Worm (Caenorhabditis elegans) whole organism, late embryonic: ENCODE results near the gene iglr-1.

Source experiments
- C38D4.7 ChIP-seq: fragments of 200-800 bp; sonication (Bioruptor generic); optimal IDR thresholded peaks from 2 replicates; lab custom pipeline; 2018; ENCODE audit warnings: mild to moderate bottlenecking, missing genetic modification characterization, moderate library complexity, missing compliant biosample characterization
- F13H6.1 ChIP-seq: sonication (generic microtip); optimal IDR thresholded peaks from 2 replicates; lab custom pipeline; 2016; ENCODE audit warnings: missing genetic modification characterization, missing compliant biosample characterization
- K09A11.1 ChIP-seq: sonication (generic microtip); optimal IDR thresholded peaks from 2 replicates; lab custom pipeline; 2017; ENCODE audit warnings: antibody characterized with exemption, mild to moderate bottlenecking, missing genetic modification characterization, missing compliant biosample characterization; ENCODE audit not compliant: insufficient read depth
- T23F11.4 ChIP-seq: fragments of 200-800 bp; sonication (Bioruptor generic); optimal IDR thresholded peaks from 2 replicates; lab custom pipeline; 2018; ENCODE audit warnings: mild to moderate bottlenecking, missing genetic modification characterization, missing compliant biosample characterization
- ceh-14 ChIP-seq: sonication (generic microtip); optimal IDR thresholded peaks from 2 replicates; lab custom pipeline; 2016; ENCODE audit warnings: missing genotype, missing genetic modification characterization, missing compliant biosample characterization
- ceh-19 ChIP-seq: fragments of 200-800 bp; sonication (Bioruptor generic); optimal IDR thresholded peaks from 2 replicates; lab custom pipeline; 2018; ENCODE audit warnings: mild to moderate bottlenecking, missing genetic modification characterization, missing compliant biosample characterization
- ceh-2 ChIP-seq: sonication (generic microtip); optimal IDR thresholded peaks from 2 replicates; lab custom pipeline; 2016; ENCODE audit warnings: missing genotype, missing genetic modification characterization, missing compliant biosample characterization
- ceh-30 ChIP-seq: fragments of 150-350 bp; optimal IDR thresholded peaks from 2 replicates; lab custom pipeline; 2014; ENCODE audit warnings: missing biosample characterization, missing genetic modification characterization
- ceh-31 ChIP-seq: sonication (generic microtip); optimal IDR thresholded peaks from 2 replicates; lab custom pipeline; 2016; ENCODE audit warnings: missing genetic modification characterization, missing compliant biosample characterization
- ceh-34 ChIP-seq: sonication (generic microtip); optimal IDR thresholded peaks from 2 replicates; lab custom pipeline; 2016; ENCODE audit warnings: mild to moderate bottlenecking, missing genetic modification characterization, missing compliant biosample characterization
- ceh-48 ChIP-seq: sonication (generic microtip); optimal IDR thresholded peaks from 2 replicates; lab custom pipeline; 2016; ENCODE audit warnings: missing genetic modification characterization, inconsistent platforms, missing compliant biosample characterization
- ceh-6 ChIP-seq: fragments of 200-800 bp; sonication (Bioruptor generic); optimal IDR thresholded peaks from 2 replicates; lab custom pipeline; 2018; ENCODE audit warnings: mild to moderate bottlenecking, missing genetic modification characterization, missing compliant biosample characterization
- ceh-9 ChIP-seq: sonication (generic microtip); optimal IDR thresholded peaks from 2 replicates; lab custom pipeline; 2016; ENCODE audit warnings: mild to moderate bottlenecking, missing genetic modification characterization, inconsistent platforms, missing compliant biosample characterization
- elt-2 ChIP-seq: sonication (generic microtip); optimal IDR thresholded peaks from 2 replicates; lab custom pipeline; 2016; ENCODE audit warnings: missing genetic modification reagents, missing genetic modification characterization, missing compliant biosample characterization
- elt-4 ChIP-seq: sonication (generic microtip); optimal IDR thresholded peaks from 2 replicates; lab custom pipeline; 2016; ENCODE audit warnings: missing genetic modification characterization, missing compliant biosample characterization
- eyg-1 ChIP-seq: sonication (generic microtip); optimal IDR thresholded peaks from 2 replicates; lab custom pipeline; 2016; ENCODE audit warnings: missing genotype, missing genetic modification characterization, missing compliant biosample characterization
- fax-1 ChIP-seq: sonication (generic microtip); optimal IDR thresholded peaks from 2 replicates; lab custom pipeline; 2016; ENCODE audit warnings: missing genotype, missing genetic modification characterization, missing compliant biosample characterization
- fkh-10 ChIP-seq: fragments of 150-350 bp; optimal IDR thresholded peaks from 2 replicates; lab custom pipeline; 2014; ENCODE audit warnings: missing biosample characterization, missing genetic modification reagents, missing genetic modification characterization
- gmeb-2 ChIP-seq: sonication (generic microtip); optimal IDR thresholded peaks from 2 replicates; lab custom pipeline; 2016; ENCODE audit warnings: missing genetic modification characterization, inconsistent platforms, missing compliant biosample characterization
- hlh-13 ChIP-seq: fragments of 200-800 bp; sonication (Bioruptor generic); optimal IDR thresholded peaks from 2 replicates; lab custom pipeline; 2018; ENCODE audit warnings: mild to moderate bottlenecking, missing genetic modification characterization, missing compliant biosample characterization
- hlh-30 ChIP-seq: sonication (generic microtip); optimal IDR thresholded peaks from 2 replicates; lab custom pipeline; 2017; ENCODE audit warnings: antibody characterized with exemption, missing genetic modification characterization, missing compliant biosample characterization; ENCODE audit not compliant: insufficient read depth
- hlh-6 ChIP-seq: sonication (generic microtip); optimal IDR thresholded peaks from 2 replicates; lab custom pipeline; 2016; ENCODE audit warnings: missing genotype, missing genetic modification characterization, missing compliant biosample characterization
- lim-6 ChIP-seq: sonication (generic microtip); optimal IDR thresholded peaks from 2 replicates; lab custom pipeline; 2016; ENCODE audit warnings: missing genetic modification characterization, missing compliant biosample characterization
- lin-11 ChIP-seq: fragments of 200-800 bp; sonication (Bioruptor generic); optimal IDR thresholded peaks from 2 replicates; lab custom pipeline; 2018; ENCODE audit warnings: mild to moderate bottlenecking, missing genetic modification characterization, missing compliant biosample characterization
- madf-2 ChIP-seq: sonication (generic microtip); optimal IDR thresholded peaks from 2 replicates; lab custom pipeline; 2017; ENCODE audit warnings: missing genetic modification characterization, missing compliant biosample characterization
- mec-3 ChIP-seq: sonication (generic microtip); optimal IDR thresholded peaks from 2 replicates; lab custom pipeline; 2016; ENCODE audit warnings: borderline replicate concordance, missing genetic modification characterization, missing compliant biosample characterization
- nfya-1 ChIP-seq: sonication (generic microtip); optimal IDR thresholded peaks from 2 replicates; lab custom pipeline; 2017; ENCODE audit warnings: missing genetic modification characterization, mild to moderate bottlenecking, missing compliant biosample characterization, antibody characterized with exemption, moderate library complexity
- nhr-11 ChIP-seq: fragments of 150-350 bp; optimal IDR thresholded peaks from 2 replicates; lab custom pipeline; 2014; ENCODE audit warnings: missing biosample characterization, missing genetic modification characterization
- nhr-232 ChIP-seq: sonication (generic microtip); optimal IDR thresholded peaks from 2 replicates; lab custom pipeline; 2016; ENCODE audit warnings: missing genetic modification characterization, missing compliant biosample characterization
- npax-4 ChIP-seq: sonication (generic microtip); optimal IDR thresholded peaks from 2 replicates; lab custom pipeline; 2016; ENCODE audit warnings: missing genetic modification characterization, missing compliant biosample characterization
- odd-2 ChIP-seq: sonication (generic microtip); optimal IDR thresholded peaks from 2 replicates; lab custom pipeline; 2017; ENCODE audit warnings: antibody characterized with exemption, mild to moderate bottlenecking, missing genetic modification characterization, missing compliant biosample characterization
- pax-1 ChIP-seq: fragments of 150-350 bp; optimal IDR thresholded peaks from 2 replicates; lab custom pipeline; 2014; ENCODE audit warnings: missing biosample characterization, missing genetic modification characterization
- pha-4 ChIP-seq: fragments of 150-350 bp; optimal IDR thresholded peaks from 2 replicates; lab custom pipeline; 2018; ENCODE audit warnings: missing biosample characterization, missing genetic modification reagents, missing genetic modification characterization
- pros-1 ChIP-seq: fragments of 150-350 bp; optimal IDR thresholded peaks from 2 replicates; lab custom pipeline; 2014; ENCODE audit warnings: missing biosample characterization, missing genetic modification reagents, missing genetic modification characterization
- sdc-2 ChIP-seq: sonication (generic microtip); optimal IDR thresholded peaks from 2 replicates; lab custom pipeline; 2016; ENCODE audit warnings: missing genotype, missing genetic modification characterization, missing compliant biosample characterization
- sox-4 ChIP-seq: sonication (generic microtip); optimal IDR thresholded peaks from 2 replicates; lab custom pipeline; 2017; ENCODE audit warnings: mild to moderate bottlenecking, missing genetic modification characterization, inconsistent platforms, missing compliant biosample characterization
- syd-9 ChIP-seq: sonication (generic microtip); optimal IDR thresholded peaks from 2 replicates; lab custom pipeline; 2016; ENCODE audit warnings: mild to moderate bottlenecking, missing genetic modification characterization, moderate library complexity, missing compliant biosample characterization
- ttx-3 ChIP-seq: sonication (generic microtip); optimal IDR thresholded peaks from 2 replicates; lab custom pipeline; 2016; ENCODE audit warnings: missing genetic modification reagents, missing genetic modification characterization, missing compliant biosample characterization
- unc-3 ChIP-seq, 2 experiments: fragments of 200-800 bp in 1 of 2; sonication (Bioruptor generic) in 1 of 2; sonication (generic microtip) in 1 of 2; conservative IDR thresholded peaks in 1 of 2; optimal IDR thresholded peaks in 1 of 2; 2 replicates each; pipeline versions ENCODE4 v1.3.6 to Lab custom; 2016 to 2022; ENCODE audit warnings: missing compliant biosample characterization in 2 of 2, missing genetic modification characterization in 2 of 2, missing genetic modification reagents in 1 of 2
- zip-5 ChIP-seq: sonication (generic microtip); optimal IDR thresholded peaks from 2 replicates; lab custom pipeline; 2016; ENCODE audit warnings: missing genetic modification characterization, missing compliant biosample characterization
- ztf-16 ChIP-seq: sonication (generic microtip); optimal IDR thresholded peaks from 2 replicates; lab custom pipeline; 2017; ENCODE audit warnings: missing genetic modification characterization, missing compliant biosample characterization

The iglr-1 gene

ce11 chrX:15034787-15035186 is 43.6 kb upstream of the iglr-1 start, which contains the start of gene dsc-1:
Gene dsc-1, minus strand, starts transcription at chrX:15034832.
- no peak for TF ChIP-seq hlh-13 (GFP tag; lab: Kevin White, UChicago)
- TF ChIP-seq eyg-1 (tag; lab: Kevin White, UChicago) = no peak
- no peak for TF ChIP-seq nhr-11 (tag; lab: Kevin White, UChicago)
- no peak for TF ChIP-seq ceh-9
- no peak for TF ChIP-seq zip-5
- TF ChIP-seq ceh-48 = no peak
- no peak for TF ChIP-seq madf-2 (tag; lab: Kevin White, UChicago)
- TF ChIP-seq sox-4 (tag; lab: Kevin White, UChicago) = no peak
- TF ChIP-seq ttx-3 = no peak
- no peak for TF ChIP-seq lin-11 (tag; lab: Kevin White, UChicago)
- no peak for TF ChIP-seq ceh-2 (tag; lab: Kevin White, UChicago)
- TF ChIP-seq elt-2 (tag; lab: Kevin White, UChicago) = no peak
- TF ChIP-seq fax-1 (tag; lab: Kevin White, UChicago) = no peak
- no peak for TF ChIP-seq nfya-1
- TF ChIP-seq ceh-30 (tag; lab: Kevin White, UChicago) = no peak
- no peak for TF ChIP-seq lim-6
- no peak for TF ChIP-seq pax-1
- no peak for TF ChIP-seq odd-2 (tag; lab: Kevin White, UChicago)
- TF ChIP-seq unc-3 (GFP tag; conservative IDR thresholded peaks at IDR 0.05; lab: Robert Waterston, UW) = no peak
- TF ChIP-seq unc-3 (tag; optimal IDR thresholded peaks at IDR 0.05; lab: Kevin White, UChicago) = no peak
- TF ChIP-seq, all 69 proteins: peak for 0

DNA sequence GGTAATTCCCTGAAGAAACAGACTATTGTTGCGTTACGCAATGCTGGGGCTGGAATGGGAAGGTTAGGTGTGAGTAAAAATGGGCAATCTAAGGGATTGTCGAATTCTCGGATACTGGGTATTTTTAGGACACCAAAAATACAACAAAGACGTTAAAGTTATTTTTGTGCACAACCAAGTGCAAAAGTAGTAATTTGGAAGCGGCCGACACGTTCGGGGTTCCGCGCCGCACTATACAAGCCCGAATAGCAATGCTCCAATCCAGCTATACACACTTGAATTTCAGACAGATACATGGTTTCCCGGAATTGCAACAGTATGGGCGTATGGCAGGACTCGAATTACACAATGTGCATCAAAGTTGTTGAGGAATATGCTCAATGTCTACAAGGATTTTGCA is 36.8 kb upstream of the iglr-1 start:
- TF ChIP-seq unc-3 (GFP tag; conservative IDR thresholded peaks at IDR 0.05; lab: Robert Waterston, UW) (no peak), unc-3 (tag; optimal IDR thresholded peaks at IDR 0.05; lab: Kevin White, UChicago) (no peak), ceh-34 (tag; lab: Kevin White, UChicago) (no peak), K09A11.1 (tag; lab: Kevin White, UChicago) (no peak), mec-3 (tag; lab: Kevin White, UChicago) (no peak), ceh-6 (GFP tag; lab: Kevin White, UChicago) (no peak), pros-1 (no peak), gmeb-2 (tag; lab: Kevin White, UChicago) (no peak), syd-9 (tag; lab: Kevin White, UChicago) (no peak), sox-4 (tag; lab: Kevin White, UChicago) (no peak), ceh-48 (no peak), elt-4 (tag; lab: Kevin White, UChicago) (no peak), npax-4 (tag; lab: Kevin White, UChicago) (no peak), ceh-19 (GFP tag; lab: Kevin White, UChicago) (no peak), hlh-30 (tag; lab: Kevin White, UChicago) (no peak), nhr-232 (tag; lab: Kevin White, UChicago) (no peak), nfya-1 (no peak), hlh-6 (tag; lab: Kevin White, UChicago) (no peak)

ce11 chrX:15027566-15027965 is 36.4 kb upstream of the iglr-1 start:
- TF ChIP-seq odd-2 (tag; lab: Kevin White, UChicago) = no peak
- no peak for TF ChIP-seq zip-5
- no peak for TF ChIP-seq ttx-3
- TF ChIP-seq C38D4.7 (GFP tag; lab: Kevin White, UChicago) = no peak
- no peak for TF ChIP-seq ceh-31
- no peak for TF ChIP-seq ztf-16 (tag; lab: Kevin White, UChicago)

DNA sequence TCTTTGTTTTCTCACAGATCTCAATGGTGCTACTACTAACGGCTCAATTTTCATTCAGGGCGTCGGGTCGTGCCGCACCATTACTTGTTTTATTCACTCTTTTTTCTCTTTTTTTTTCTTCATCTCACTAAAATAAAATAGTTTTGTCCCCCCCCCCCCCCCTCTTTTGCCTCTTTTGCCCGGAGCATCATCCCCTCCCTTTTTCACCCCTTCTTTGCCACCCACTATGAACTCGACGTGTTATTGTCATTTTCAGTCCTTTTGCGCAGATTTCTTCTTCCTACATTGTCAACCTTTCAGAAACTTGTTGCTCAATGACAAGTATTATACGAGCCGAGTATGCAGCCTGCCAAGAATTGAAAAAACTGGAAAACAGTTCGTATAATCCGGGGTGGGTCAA is 34.8 kb upstream of the iglr-1 start, which contains the start of gene seb-3:
Gene seb-3 (plus strand): TSS at position 301 of the 400 bp plus-strand sequence.
- no peak for TF ChIP-seq ttx-3
- TF ChIP-seq pha-4 (tag; lab: Kevin White, UChicago) = no peak
- no peak for TF ChIP-seq lim-6
- no peak for TF ChIP-seq ceh-14
- TF ChIP-seq fkh-10 (GFP tag; lab: Kevin White, UChicago) = no peak
- TF ChIP-seq sox-4 (tag; lab: Kevin White, UChicago) = no peak
- TF ChIP-seq T23F11.4 = no peak
- TF ChIP-seq sdc-2 (tag; lab: Kevin White, UChicago) = no peak
- no peak for TF ChIP-seq F13H6.1 (tag; lab: Kevin White, UChicago)
- no peak for TF ChIP-seq nfya-1
